5 worm cellular contexts compared by ENCODE assay signal in genomic region chrX:871957-872715, ce11.
A peak's percentile ranks its signal among the peaks of the same experiment; 100 is the strongest.
TF ChIP-seq lines count a peak whose summit lies in the region.

Gene F56F10.1 (plus strand): TSS chrX:872603.

TF ChIP-seq in whole organism, L1 larva, 84 proteins besides CTCF, POLR2A, EP300 and RAD21:
- no peak for TF ChIP-seq ceh-8 (GFP tag; optimal IDR thresholded peaks at IDR 0.05; lab: Kevin White, UChicago)
- TF ChIP-seq nhr-28 (tag; optimal IDR thresholded peaks at IDR 0.05; lab: Kevin White, UChicago): no peak
- TF ChIP-seq ztf-11 (tag; optimal IDR thresholded peaks at IDR 0.05; lab: Kevin White, UChicago): no peak
- TF ChIP-seq zip-4 (GFP tag; optimal IDR thresholded peaks at IDR 0.05; lab: Kevin White, UChicago): no peak
- TF ChIP-seq elt-2 (tag; optimal IDR thresholded peaks at IDR 0.05; lab: Kevin White, UChicago): peak; percentile 1
- no peak for TF ChIP-seq ceh-88 (GFP tag; IDR thresholded peaks at IDR 0.05; lab: Robert Waterston, UW)
- no peak for TF ChIP-seq unc-30 (tag; optimal IDR thresholded peaks at IDR 0.05; lab: Kevin White, UChicago)

TF ChIP-seq in whole organism, L2 larva, 48 proteins besides CTCF, POLR2A, EP300 and RAD21:
- TF ChIP-seq unc-39 (tag; optimal IDR thresholded peaks at IDR 0.05; lab: Kevin White, UChicago): no peak
- TF ChIP-seq snpc-4 (tag; optimal IDR thresholded peaks at IDR 0.05; lab: Kevin White, UChicago): peak; percentile 78
- no peak for TF ChIP-seq mbf-1 (tag; optimal IDR thresholded peaks at IDR 0.05; lab: Kevin White, UChicago)
- TF ChIP-seq fos-1 (tag; optimal IDR thresholded peaks at IDR 0.05; lab: Kevin White, UChicago): peak; percentile 74
- TF ChIP-seq skn-1 (tag; optimal IDR thresholded peaks at IDR 0.05; lab: Kevin White, UChicago): peak; percentile 31
- TF ChIP-seq sem-4 (tag; optimal IDR thresholded peaks at IDR 0.05; lab: Kevin White, UChicago): no peak
- no peak for TF ChIP-seq ama-1 (optimal IDR thresholded peaks at IDR 0.05; lab: Kevin White, UChicago)
- no peak for TF ChIP-seq nhr-77 (tag; optimal IDR thresholded peaks at IDR 0.05; lab: Kevin White, UChicago)
- TF ChIP-seq peb-1 (tag; optimal IDR thresholded peaks at IDR 0.05; lab: Kevin White, UChicago): no peak
- TF ChIP-seq lin-11 (tag; optimal IDR thresholded peaks at IDR 0.05; lab: Kevin White, UChicago): no peak
- TF ChIP-seq elt-3 (tag; optimal IDR thresholded peaks at IDR 0.05; lab: Kevin White, UChicago): no peak
- TF ChIP-seq ceh-16 (tag; optimal IDR thresholded peaks at IDR 0.05; lab: Kevin White, UChicago): no peak
- no peak for TF ChIP-seq unc-62 (GFP tag; optimal IDR thresholded peaks at IDR 0.05; lab: Kevin White, UChicago)
- no peak for TF ChIP-seq aly-2 (tag; optimal IDR thresholded peaks at IDR 0.05; lab: Kevin White, UChicago)

TF ChIP-seq in whole organism, L3 larva, 47 proteins besides CTCF, POLR2A, EP300 and RAD21:
- TF ChIP-seq jun-1 (tag; optimal IDR thresholded peaks at IDR 0.05; lab: Kevin White, UChicago): no peak
- TF ChIP-seq ztf-11 (tag; optimal IDR thresholded peaks at IDR 0.05; lab: Kevin White, UChicago): no peak
- TF ChIP-seq snpc-4 (tag; optimal IDR thresholded peaks at IDR 0.05; lab: Kevin White, UChicago): peak; percentile 53
- TF ChIP-seq nhr-77 (tag; optimal IDR thresholded peaks at IDR 0.05; lab: Kevin White, UChicago): no peak
- peak; percentile 44 for TF ChIP-seq elt-2 (tag; optimal IDR thresholded peaks at IDR 0.05; lab: Kevin White, UChicago)
- no peak for TF ChIP-seq nhr-12 (tag; optimal IDR thresholded peaks at IDR 0.05; lab: Kevin White, UChicago)
- TF ChIP-seq skn-1 (tag; optimal IDR thresholded peaks at IDR 0.05; lab: Kevin White, UChicago): peak; percentile 47

TF ChIP-seq in whole organism, L4 larva, 104 proteins besides CTCF, POLR2A, EP300 and RAD21 (continues in another document):
- no peak for TF ChIP-seq Y48G9A.11 (GFP tag; IDR thresholded peaks at IDR 0.05; lab: Robert Waterston, UW)
- TF ChIP-seq spr-3 (GFP tag; optimal IDR thresholded peaks at IDR 0.05; lab: Kevin White, UChicago): no peak
- peak; percentile 87 for TF ChIP-seq pqm-1 (tag; optimal IDR thresholded peaks at IDR 0.05; lab: Kevin White, UChicago)
- TF ChIP-seq unc-39 (tag; optimal IDR thresholded peaks at IDR 0.05; lab: Kevin White, UChicago): no peak
- no peak for TF ChIP-seq lin-13 (GFP tag; optimal IDR thresholded peaks at IDR 0.05; lab: Kevin White, UChicago)
- peak; percentile 51 for TF ChIP-seq snpc-4 (tag; optimal IDR thresholded peaks at IDR 0.05; lab: Kevin White, UChicago)
- TF ChIP-seq ces-1 (GFP tag; optimal IDR thresholded peaks at IDR 0.05; lab: Kevin White, UChicago): no peak
- TF ChIP-seq mdt-29 (GFP tag; IDR thresholded peaks at IDR 0.05; lab: Robert Waterston, UW): no peak
- TF ChIP-seq madf-5 (GFP tag; IDR thresholded peaks at IDR 0.05; lab: Robert Waterston, UW): no peak
- TF ChIP-seq nhr-28 (tag; optimal IDR thresholded peaks at IDR 0.05; lab: Kevin White, UChicago): peak; percentile 19
- no peak for TF ChIP-seq sdz-12 (GFP tag; optimal IDR thresholded peaks at IDR 0.05; lab: Kevin White, UChicago)
- TF ChIP-seq F26F4.8 (GFP tag; conservative IDR thresholded peaks at IDR 0.05; lab: Robert Waterston, UW): 0 out of 2 replicates have a peak, but pooled peaks have one; percentile 19
- TF ChIP-seq T26A8.4 (GFP tag; IDR thresholded peaks at IDR 0.05; lab: Robert Waterston, UW): no peak
- TF ChIP-seq F10B5.3 (tag; optimal IDR thresholded peaks at IDR 0.05; lab: Kevin White, UChicago): no peak
- no peak for TF ChIP-seq daf-12 (tag; optimal IDR thresholded peaks at IDR 0.05; lab: Kevin White, UChicago)
- no peak for TF ChIP-seq pha-4 (GFP tag; IDR thresholded peaks at IDR 0.05; lab: Robert Waterston, UW)
- no peak for TF ChIP-seq pha-4 (tag; optimal IDR thresholded peaks at IDR 0.05; lab: Kevin White, UChicago)
- no peak for TF ChIP-seq ama-1 (optimal IDR thresholded peaks at IDR 0.05; lab: Kevin White, UChicago)
- no peak for TF ChIP-seq gei-8 (GFP tag; optimal IDR thresholded peaks at IDR 0.05; lab: Kevin White, UChicago)
- TF ChIP-seq hlh-11 (tag; optimal IDR thresholded peaks at IDR 0.05; lab: Kevin White, UChicago): peak; percentile 8
- no peak for TF ChIP-seq nhr-102 (tag; optimal IDR thresholded peaks at IDR 0.05; lab: Kevin White, UChicago)
- no peak for TF ChIP-seq nhr-42 (GFP tag; IDR thresholded peaks at IDR 0.05; lab: Robert Waterston, UW)
- TF ChIP-seq aly-2 (tag; optimal IDR thresholded peaks at IDR 0.05; lab: Kevin White, UChicago): no peak
- 0 out of 2 replicates have a peak, but pooled peaks have one; percentile 34 for TF ChIP-seq vab-7 (GFP tag; IDR thresholded peaks at IDR 0.05; lab: Robert Waterston, UW)
- TF ChIP-seq unc-62 (GFP tag; optimal IDR thresholded peaks at IDR 0.05 in 1 of 2; lab: Kevin White, UChicago): peak in 1 of 2 experiments; percentile 53
- TF ChIP-seq unc-62 (tag; optimal IDR thresholded peaks at IDR 0.05; lab: Kevin White, UChicago): no peak
- TF ChIP-seq lin-39 (tag; optimal IDR thresholded peaks at IDR 0.05; lab: Kevin White, UChicago): no peak
- TF ChIP-seq set-16 (GFP tag; IDR thresholded peaks at IDR 0.05; lab: Robert Waterston, UW): peak; percentile 61
- TF ChIP-seq attf-4 (tag; optimal IDR thresholded peaks at IDR 0.05; lab: Kevin White, UChicago): no peak
- no peak for TF ChIP-seq D1046.2 (GFP tag; IDR thresholded peaks at IDR 0.05; lab: Robert Waterston, UW)
- TF ChIP-seq snpc-1.2 (GFP tag; IDR thresholded peaks at IDR 0.05; lab: Robert Waterston, UW): no peak
- no peak for TF ChIP-seq lir-3 (tag; optimal IDR thresholded peaks at IDR 0.05; lab: Kevin White, UChicago)
- TF ChIP-seq mep-1 (tag; optimal IDR thresholded peaks at IDR 0.05; lab: Kevin White, UChicago): no peak
- TF ChIP-seq daf-8 (GFP tag; IDR thresholded peaks at IDR 0.05; lab: Robert Waterston, UW): no peak
- no peak for TF ChIP-seq ztf-7 (tag; optimal IDR thresholded peaks at IDR 0.05; lab: Kevin White, UChicago)
- TF ChIP-seq ceh-20 (GFP tag; IDR thresholded peaks at IDR 0.05; lab: Robert Waterston, UW): no peak

TF ChIP-seq in whole organism, young adult, 124 proteins besides CTCF, POLR2A, EP300 and RAD21:
- TF ChIP-seq zfh-2 (GFP tag; conservative IDR thresholded peaks at IDR 0.05; lab: Robert Waterston, UW) (peak; percentile 87), ekl-4 (GFP tag; IDR thresholded peaks at IDR 0.05; lab: Robert Waterston, UW) (no peak), xnd-1 (tag; optimal IDR thresholded peaks at IDR 0.05; lab: Kevin White, UChicago) (no peak), lin-26 (GFP tag; IDR thresholded peaks at IDR 0.05; lab: Robert Waterston, UW) (0 out of 2 replicates have a peak, but pooled peaks have one; percentile 27), nhr-80 (tag; optimal IDR thresholded peaks at IDR 0.05; lab: Kevin White, UChicago) (peak; percentile 32), snpc-4 (GFP tag; optimal IDR thresholded peaks at IDR 0.05; lab: Kevin White, UChicago) (peak; percentile 35), snpc-4 (tag; optimal IDR thresholded peaks at IDR 0.05; lab: Kevin White, UChicago) (peak; percentile 20 to 93 (median 72)), F39B2.1 (GFP tag; IDR thresholded peaks at IDR 0.05; lab: Robert Waterston, UW) (0 out of 2 replicates have a peak, but pooled peaks have one; percentile 39), hlh-26 (GFP tag; conservative IDR thresholded peaks at IDR 0.05; lab: Robert Waterston, UW) (no peak), hmg-1.2 (GFP tag; IDR thresholded peaks at IDR 0.05; lab: Robert Waterston, UW) (peak; percentile 43), atf-7 (tag; optimal IDR thresholded peaks at IDR 0.05; lab: Kevin White, UChicago) (no peak), ama-1 (optimal IDR thresholded peaks at IDR 0.05; lab: Kevin White, UChicago) (no peak), ama-1 (GFP tag; optimal IDR thresholded peaks at IDR 0.05; lab: Kevin White, UChicago) (no peak)
